Worm (Caenorhabditis elegans) whole organism, L1 larva: ENCODE data around the gene R144.12.

Source experiments
- C04F5.9 ChIP-seq: sonication (generic microtip); optimal IDR thresholded peaks from 2 replicates; lab custom pipeline; 2016; ENCODE audit warnings: missing genetic modification characterization, missing compliant biosample characterization
- C16A3.4 ChIP-seq: fragments of 150-350 bp; optimal IDR thresholded peaks from 2 replicates; lab custom pipeline; 2014; ENCODE audit warnings: missing biosample characterization, missing genetic modification characterization
- alr-1 ChIP-seq: fragments of 200-800 bp; sonication (Bioruptor generic); optimal IDR thresholded peaks from 2 replicates; lab custom pipeline; 2018; ENCODE audit warnings: borderline replicate concordance, mild to moderate bottlenecking, missing genetic modification characterization, missing compliant biosample characterization
- blmp-1 ChIP-seq: fragments of 150-350 bp; optimal IDR thresholded peaks from 2 replicates; lab custom pipeline; 2014; ENCODE audit warnings: missing biosample characterization, missing genetic modification characterization
- ceh-90 ChIP-seq: sonication (generic microtip); optimal IDR thresholded peaks from 2 replicates; lab custom pipeline; 2016; ENCODE audit warnings: missing genetic modification characterization, missing compliant biosample characterization
- ces-1 ChIP-seq: fragments of 150-350 bp; optimal IDR thresholded peaks from 2 replicates; lab custom pipeline; 2014; ENCODE audit warnings: missing biosample characterization, missing genetic modification reagents, missing genetic modification characterization
- dpl-1 ChIP-seq, 3 experiments: fragments of 150-350 bp in 2 of 3; sonication (generic microtip) in 1 of 3; optimal IDR thresholded peaks; 2 replicates each; lab custom pipeline; 2014 to 2017; ENCODE audit warnings: missing biosample characterization in 3 of 3, missing genetic modification characterization in 3 of 3, missing genetic modification reagents in 3 of 3
- egl-13 ChIP-seq: sonication (generic microtip); optimal IDR thresholded peaks from 2 replicates; lab custom pipeline; 2016; ENCODE audit warnings: missing genotype, missing genetic modification reagents, missing genetic modification characterization, missing compliant biosample characterization
- egl-27 ChIP-seq, 2 experiments: fragments of 150-350 bp in 1 of 2; sonication (generic microtip); optimal IDR thresholded peaks; 3 replicates each; lab custom pipeline; 2017 to 2018; ENCODE audit warnings: missing biosample characterization in 2 of 2, missing genetic modification characterization in 2 of 2, missing genetic modification reagents in 2 of 2
- ets-5 ChIP-seq: fragments of 200-800 bp; sonication (Bioruptor generic); IDR thresholded peaks from 2 replicates; pipeline ENCODE4 v1.3.6; 2022; ENCODE audit warnings: missing genetic modification characterization, missing compliant biosample characterization
- fkh-10 ChIP-seq: sonication (generic microtip); optimal IDR thresholded peaks from 2 replicates; lab custom pipeline; 2017; ENCODE audit warnings: missing biosample characterization, missing genetic modification reagents, missing genetic modification characterization
- fkh-4 ChIP-seq: sonication (generic microtip); optimal IDR thresholded peaks from 2 replicates; lab custom pipeline; 2016; ENCODE audit warnings: missing compliant biosample characterization, missing genetic modification characterization, borderline replicate concordance
- fkh-8 ChIP-seq: sonication (generic microtip); optimal IDR thresholded peaks from 2 replicates; lab custom pipeline; 2016; ENCODE audit warnings: mild to moderate bottlenecking, missing genetic modification characterization, missing compliant biosample characterization
- fos-1 ChIP-seq: fragments of 150-350 bp; optimal IDR thresholded peaks from 2 replicates; lab custom pipeline; 2014; ENCODE audit warnings: missing biosample characterization, missing genetic modification characterization
- grh-1 ChIP-seq: fragments of 200-800 bp; sonication (Bioruptor generic); IDR thresholded peaks from 2 replicates; pipeline ENCODE4 v1.3.6; 2022; ENCODE audit warnings: missing genetic modification reagents, missing genetic modification characterization, missing compliant biosample characterization
- hlh-17 ChIP-seq: fragments of 200-800 bp; sonication (Bioruptor generic); optimal IDR thresholded peaks from 2 replicates; lab custom pipeline; 2018; ENCODE audit warnings: missing genetic modification characterization, mild to moderate bottlenecking, missing compliant biosample characterization, moderate library complexity, borderline replicate concordance
- hlh-4 ChIP-seq: sonication (generic microtip); optimal IDR thresholded peaks from 2 replicates; lab custom pipeline; 2016; ENCODE audit warnings: mild to moderate bottlenecking, missing genetic modification characterization, missing compliant biosample characterization
- hpl-2 ChIP-seq: fragments of 150-350 bp; optimal IDR thresholded peaks from 2 replicates; lab custom pipeline; 2014; ENCODE audit warnings: missing biosample characterization, missing genetic modification reagents, missing genetic modification characterization
- irx-1 ChIP-seq: sonication (generic microtip); optimal IDR thresholded peaks from 2 replicates; lab custom pipeline; 2016; ENCODE audit warnings: missing genetic modification characterization, missing compliant biosample characterization
- lin-14 ChIP-seq: fragments of 200-800 bp; sonication (Bioruptor generic); optimal IDR thresholded peaks from 2 replicates; lab custom pipeline; 2018; ENCODE audit warnings: mild to moderate bottlenecking, missing genetic modification characterization, moderate library complexity, missing compliant biosample characterization
- lin-39 ChIP-seq: fragments of 150-350 bp; optimal IDR thresholded peaks from 2 replicates; lab custom pipeline; 2014; ENCODE audit warnings: missing biosample characterization, missing genetic modification reagents, missing genetic modification characterization
- lir-3 ChIP-seq: sonication (generic microtip); optimal IDR thresholded peaks from 2 replicates; lab custom pipeline; 2016; ENCODE audit warnings: mild to moderate bottlenecking, missing genetic modification characterization, moderate library complexity, missing compliant biosample characterization; ENCODE audit not compliant: poor library complexity
- lsy-2 ChIP-seq, 2 experiments: fragments of 150-350 bp; optimal IDR thresholded peaks; 2 replicates each; lab custom pipeline; 2014; ENCODE audit warnings: missing biosample characterization in 2 of 2, missing genetic modification characterization in 2 of 2
- mab-9 ChIP-seq: fragments of 200-800 bp; sonication (Bioruptor generic); IDR thresholded peaks from 2 replicates; pipeline ENCODE4 v1.3.6; 2022; ENCODE audit warnings: missing genetic modification reagents, missing genetic modification characterization, missing compliant biosample characterization
- mef-2 ChIP-seq: fragments of 150-350 bp; optimal IDR thresholded peaks from 2 replicates; lab custom pipeline; 2014; ENCODE audit warnings: missing biosample characterization, missing genetic modification characterization
- nhr-12 ChIP-seq: sonication (generic microtip); optimal IDR thresholded peaks from 2 replicates; lab custom pipeline; 2017; ENCODE audit warnings: missing biosample characterization, missing genetic modification characterization
- nhr-20 ChIP-seq: sonication (generic microtip); optimal IDR thresholded peaks from 2 replicates; lab custom pipeline; 2016; ENCODE audit warnings: mild to moderate bottlenecking, missing genetic modification characterization, missing compliant biosample characterization
- nhr-84 ChIP-seq: sonication (generic microtip); optimal IDR thresholded peaks from 2 replicates; lab custom pipeline; 2017; ENCODE audit warnings: missing biosample characterization, missing genetic modification characterization
- nhr-85 ChIP-seq: sonication (generic microtip); peaks from one replicate; lab custom pipeline; 2016; ENCODE audit warnings: missing genetic modification characterization, inconsistent platforms, missing compliant biosample characterization
- pag-3 ChIP-seq: sonication (generic microtip); optimal IDR thresholded peaks from 2 replicates; lab custom pipeline; 2017; ENCODE audit warnings: missing genetic modification characterization, mild to moderate bottlenecking, missing compliant biosample characterization, antibody characterized with exemption, borderline replicate concordance; ENCODE audit not compliant: insufficient read depth
- pax-3 ChIP-seq: fragments of 200-800 bp; sonication (Bioruptor generic); optimal IDR thresholded peaks from 2 replicates; lab custom pipeline; 2018; ENCODE audit warnings: mild to moderate bottlenecking, missing genetic modification characterization, moderate library complexity, missing compliant biosample characterization
- skn-1 ChIP-seq: fragments of 150-350 bp; optimal IDR thresholded peaks from 2 replicates; lab custom pipeline; 2014; ENCODE audit warnings: missing biosample characterization, missing genetic modification characterization
- sox-4 ChIP-seq: sonication (generic microtip); optimal IDR thresholded peaks from 2 replicates; lab custom pipeline; 2016; ENCODE audit warnings: missing genetic modification characterization, missing compliant biosample characterization
- sptf-1 ChIP-seq: fragments of 150-350 bp; optimal IDR thresholded peaks from 2 replicates; lab custom pipeline; 2014; ENCODE audit warnings: missing biosample characterization, missing genetic modification characterization
- sup-37 ChIP-seq: fragments of 200-800 bp; sonication (Bioruptor generic); optimal IDR thresholded peaks from 2 replicates; lab custom pipeline; 2018; ENCODE audit warnings: mild to moderate bottlenecking, missing genetic modification characterization, missing compliant biosample characterization
- unc-130 ChIP-seq: fragments of 150-350 bp; optimal IDR thresholded peaks from 2 replicates; lab custom pipeline; 2017; ENCODE audit warnings: missing biosample characterization, missing genetic modification characterization, inconsistent platforms
- unc-30 ChIP-seq: sonication (generic microtip); optimal IDR thresholded peaks from 2 replicates; lab custom pipeline; 2017; ENCODE audit warnings: missing biosample characterization, missing genetic modification characterization
- unc-98 ChIP-seq: fragments of 200-800 bp; sonication (Bioruptor generic); IDR thresholded peaks from 2 replicates; pipeline ENCODE4 v1.3.6; 2022; ENCODE audit warnings: missing genetic modification characterization, missing compliant biosample characterization
- vab-15 ChIP-seq: sonication (generic microtip); optimal IDR thresholded peaks from 2 replicates; lab custom pipeline; 2017; ENCODE audit warnings: missing genotype, mild to moderate bottlenecking, missing genetic modification characterization, missing compliant biosample characterization
- xbp-1 ChIP-seq: sonication (generic microtip); optimal IDR thresholded peaks from 2 replicates; lab custom pipeline; 2016; ENCODE audit warnings: missing genetic modification characterization, missing compliant biosample characterization
- zag-1 ChIP-seq: fragments of 150-350 bp; optimal IDR thresholded peaks from 2 replicates; lab custom pipeline; 2014; ENCODE audit warnings: missing biosample characterization, missing genetic modification characterization
- ztf-11 ChIP-seq, 2 experiments: sonication (generic microtip); optimal IDR thresholded peaks; 2 replicates each; lab custom pipeline; 2016 to 2017; ENCODE audit warnings: missing genetic modification characterization in 2 of 2, missing biosample characterization in 1 of 2, missing compliant biosample characterization in 1 of 2
- ztf-4 ChIP-seq: fragments of 150-350 bp; optimal IDR thresholded peaks from 2 replicates; lab custom pipeline; 2014; ENCODE audit warnings: missing biosample characterization, missing genetic modification characterization

The R144.12 gene

ce11 chrIII:5025136-5025629 is 18.4 kb upstream of the R144.12 start (continued):
- no peak for TF ChIP-seq lir-3 (tag; lab: Kevin White, UChicago)
- no peak for TF ChIP-seq lin-14 (GFP tag; lab: Kevin White, UChicago)
- TF ChIP-seq lsy-2 (tag; optimal IDR thresholded peaks at IDR 0.05; lab: Kevin White, UChicago): peak; percentile 42 to 45
- no peak for TF ChIP-seq fkh-10 (GFP tag; lab: Kevin White, UChicago)
- TF ChIP-seq fos-1 (tag; lab: Kevin White, UChicago): no peak
- no peak for TF ChIP-seq nhr-12 (tag; lab: Kevin White, UChicago)
- no peak for TF ChIP-seq irx-1 (tag; lab: Kevin White, UChicago)
- TF ChIP-seq ces-1 (GFP tag; lab: Kevin White, UChicago): no peak
- TF ChIP-seq ets-5 (GFP tag; lab: Robert Waterston, UW): no peak
- TF ChIP-seq egl-13 (tag; lab: Kevin White, UChicago): no peak
- no peak for TF ChIP-seq egl-27 (tag; optimal IDR thresholded peaks at IDR 0.05; lab: Kevin White, UChicago)
- no peak for TF ChIP-seq zag-1 (tag; lab: Kevin White, UChicago)
- no peak for TF ChIP-seq skn-1 (tag; lab: Kevin White, UChicago)
- no peak for TF ChIP-seq sup-37 (GFP tag; lab: Kevin White, UChicago)
- TF ChIP-seq lin-39: no peak
- TF ChIP-seq nhr-85 (tag; lab: Kevin White, UChicago): peak; percentile 66
- peak; percentile 32 for TF ChIP-seq pax-3
- TF ChIP-seq vab-15 (tag; lab: Kevin White, UChicago): peak; percentile 3
- no peak for TF ChIP-seq hlh-17 (GFP tag; lab: Kevin White, UChicago)
- no peak for TF ChIP-seq C16A3.4 (tag; lab: Kevin White, UChicago)
- no peak for TF ChIP-seq hlh-4
- peak in 2 of 3 experiments; percentile 3 to 9 for TF ChIP-seq dpl-1 (GFP tag; optimal IDR thresholded peaks at IDR 0.05; lab: Kevin White, UChicago)
- TF ChIP-seq C04F5.9 (tag; lab: Kevin White, UChicago): no peak
- no peak for TF ChIP-seq fkh-8 (tag; lab: Kevin White, UChicago)
- no peak for TF ChIP-seq unc-98
- TF ChIP-seq ztf-11 (tag; optimal IDR thresholded peaks at IDR 0.05; lab: Kevin White, UChicago): no peak
- no peak for TF ChIP-seq mef-2 (tag; lab: Kevin White, UChicago)
- TF ChIP-seq grh-1 (GFP tag; lab: Robert Waterston, UW): peak; percentile 36; the same call in 1 of the 2 replicates
- no peak for TF ChIP-seq unc-130
- peak; percentile 43 for TF ChIP-seq nhr-20 (tag; lab: Kevin White, UChicago)
- TF ChIP-seq ceh-90 (tag; lab: Kevin White, UChicago): no peak
- TF ChIP-seq hpl-2 (GFP tag; lab: Kevin White, UChicago): no peak
- no peak for TF ChIP-seq nhr-84 (tag; lab: Kevin White, UChicago)
- TF ChIP-seq blmp-1 (tag; lab: Kevin White, UChicago): no peak
- no peak for TF ChIP-seq sptf-1 (tag; lab: Kevin White, UChicago)
- no peak for TF ChIP-seq alr-1
- no peak for TF ChIP-seq fkh-4 (tag; lab: Kevin White, UChicago)
- no peak for TF ChIP-seq unc-30 (tag; lab: Kevin White, UChicago)
- TF ChIP-seq ztf-4: peak; percentile 86
- peak; percentile 7 for TF ChIP-seq xbp-1
- peak; percentile 22 for TF ChIP-seq sox-4 (tag; lab: Kevin White, UChicago)
- TF ChIP-seq pag-3: no peak
- TF ChIP-seq mab-9: no peak
